Worm (Caenorhabditis elegans) whole organism, mixed stage, embryonic: Measurements from ENCODE around the gene T10C6.6.

Source experiments
- M03D4.4 ChIP-seq: sonication (generic microtip); optimal IDR thresholded peaks from 2 replicates; lab custom pipeline; 2017; ENCODE audit warnings: mild to moderate bottlenecking, missing genetic modification characterization, missing compliant biosample characterization
- ceh-39 ChIP-seq: fragments of 150-350 bp; optimal IDR thresholded peaks from 2 replicates; lab custom pipeline; 2014; ENCODE audit warnings: missing biosample characterization, missing genetic modification characterization
- ceh-43 ChIP-seq: fragments of 200-800 bp; sonication (Bioruptor generic); optimal IDR thresholded peaks from 2 replicates; lab custom pipeline; 2018; ENCODE audit warnings: mild to moderate bottlenecking, missing genetic modification characterization, moderate library complexity, missing compliant biosample characterization
- ceh-83 ChIP-seq: fragments of 200-800 bp; sonication (Bioruptor generic); optimal IDR thresholded peaks from 2 replicates; lab custom pipeline; 2018; ENCODE audit warnings: mild to moderate bottlenecking, missing genetic modification characterization, missing compliant biosample characterization
- cnd-1 ChIP-seq: fragments of 200-800 bp; sonication (Bioruptor generic); optimal IDR thresholded peaks from 2 replicates; lab custom pipeline; 2018; ENCODE audit warnings: mild to moderate bottlenecking, missing genetic modification characterization, missing compliant biosample characterization
- drap-1 ChIP-seq: fragments of 200-800 bp; sonication (Bioruptor generic); optimal IDR thresholded peaks from 3 replicates; lab custom pipeline; 2018; ENCODE audit warnings: mild to moderate bottlenecking, missing genetic modification characterization, missing compliant biosample characterization
- elt-3 ChIP-seq: fragments of 150-350 bp; optimal IDR thresholded peaks from 2 replicates; lab custom pipeline; 2014; ENCODE audit warnings: missing biosample characterization, missing genetic modification characterization
- flh-1 ChIP-seq: fragments of 200-800 bp; sonication (Bioruptor generic); optimal IDR thresholded peaks from 2 replicates; lab custom pipeline; 2018; ENCODE audit warnings: mild to moderate bottlenecking, missing genetic modification characterization, moderate library complexity, missing compliant biosample characterization
- lin-13 ChIP-seq: fragments of 150-350 bp; optimal IDR thresholded peaks from 2 replicates; lab custom pipeline; 2014; ENCODE audit warnings: missing biosample characterization, missing genetic modification characterization
- lin-32 ChIP-seq: fragments of 200-800 bp; sonication (Bioruptor generic); optimal IDR thresholded peaks from 2 replicates; lab custom pipeline; 2018; ENCODE audit warnings: mild to moderate bottlenecking, missing genetic modification characterization, missing compliant biosample characterization
- lsy-2 ChIP-seq: fragments of 150-350 bp; optimal IDR thresholded peaks from 2 replicates; lab custom pipeline; 2014; ENCODE audit warnings: missing biosample characterization, missing genetic modification characterization
- mab-5 ChIP-seq: fragments of 150-350 bp; optimal IDR thresholded peaks from 2 replicates; lab custom pipeline; 2014; ENCODE audit warnings: missing biosample characterization, missing genetic modification characterization
- mep-1 ChIP-seq: fragments of 150-350 bp; optimal IDR thresholded peaks from 2 replicates; lab custom pipeline; 2017; ENCODE audit warnings: missing biosample characterization, missing genetic modification reagents, missing genetic modification characterization, inconsistent platforms
- mls-2 ChIP-seq: sonication (generic microtip); optimal IDR thresholded peaks from 2 replicates; lab custom pipeline; 2016; ENCODE audit warnings: mild to moderate bottlenecking, missing genetic modification characterization, moderate library complexity, missing compliant biosample characterization
- nhr-12 ChIP-seq: fragments of 150-350 bp; optimal IDR thresholded peaks from 2 replicates; lab custom pipeline; 2014; ENCODE audit warnings: missing biosample characterization, missing genetic modification characterization
- nhr-2 ChIP-seq: fragments of 150-350 bp; optimal IDR thresholded peaks from 2 replicates; lab custom pipeline; 2014; ENCODE audit warnings: missing biosample characterization, missing genetic modification characterization
- nhr-28 ChIP-seq: fragments of 150-350 bp; optimal IDR thresholded peaks from 2 replicates; lab custom pipeline; 2014; ENCODE audit warnings: missing biosample characterization, missing genetic modification characterization
- nhr-76 ChIP-seq: sonication (generic microtip); optimal IDR thresholded peaks from 2 replicates; lab custom pipeline; 2017; ENCODE audit warnings: missing biosample characterization, missing genetic modification characterization
- pha-4 ChIP-seq: fragments of 150-350 bp; optimal IDR thresholded peaks from 2 replicates; lab custom pipeline; 2018; ENCODE audit warnings: missing biosample characterization, missing genetic modification reagents, missing genetic modification characterization
- sem-2 ChIP-seq: fragments of 200-800 bp; sonication (Bioruptor generic); optimal IDR thresholded peaks from 2 replicates; lab custom pipeline; 2018; ENCODE audit warnings: mild to moderate bottlenecking, missing genetic modification characterization, missing compliant biosample characterization
- sptf-1 ChIP-seq: sonication (generic microtip); optimal IDR thresholded peaks from 2 replicates; lab custom pipeline; 2017; ENCODE audit warnings: mild to moderate bottlenecking, missing genetic modification characterization, moderate library complexity, missing compliant biosample characterization
- tbx-8 ChIP-seq: fragments of 200-800 bp; sonication (Bioruptor generic); optimal IDR thresholded peaks from 2 replicates; lab custom pipeline; 2018; ENCODE audit warnings: mild to moderate bottlenecking, missing genetic modification characterization, moderate library complexity, missing compliant biosample characterization
- unc-120 ChIP-seq: sonication (generic microtip); optimal IDR thresholded peaks from 2 replicates; lab custom pipeline; 2017; ENCODE audit warnings: missing genetic modification characterization, missing compliant biosample characterization; ENCODE audit not compliant: poor library complexity, severe bottlenecking
- unc-39 ChIP-seq: fragments of 150-350 bp; optimal IDR thresholded peaks from 2 replicates; lab custom pipeline; 2014; ENCODE audit warnings: missing biosample characterization, missing genetic modification characterization
- unc-62 ChIP-seq: fragments of 150-350 bp; optimal IDR thresholded peaks from 2 replicates; lab custom pipeline; 2014; ENCODE audit warnings: missing biosample characterization, missing genetic modification reagents, missing genetic modification characterization
- zip-8 ChIP-seq: fragments of 150-350 bp; optimal IDR thresholded peaks from 2 replicates; lab custom pipeline; 2014; ENCODE audit warnings: missing biosample characterization, missing genetic modification characterization
- ztf-11 ChIP-seq: fragments of 150-350 bp; optimal IDR thresholded peaks from 2 replicates; lab custom pipeline; 2014; ENCODE audit warnings: missing biosample characterization, missing genetic modification characterization

Gene T10C6.6

DNA sequence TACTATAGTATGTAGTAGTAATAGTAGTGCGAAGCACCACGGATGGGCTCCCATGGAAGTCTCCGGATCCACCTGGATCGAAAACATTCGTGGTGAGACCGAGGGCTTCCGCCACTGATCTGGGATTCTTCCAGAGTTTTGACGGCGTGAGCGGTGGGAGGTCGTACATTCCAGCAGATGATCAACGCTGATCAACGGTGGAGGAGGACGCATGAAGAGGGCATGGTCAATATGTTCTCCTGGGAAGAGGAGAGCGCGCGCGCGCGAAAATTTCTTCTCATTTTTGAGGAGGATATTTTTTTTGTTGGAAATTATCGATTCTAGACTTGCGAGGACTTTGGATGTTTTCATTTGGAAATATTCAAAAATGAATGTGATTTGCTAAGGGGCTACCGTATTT, 9.4 kb downstream of the T10C6.6 start:
- TF ChIP-seq ztf-11 (tag; lab: Kevin White, UChicago) (no peak), sem-2 (GFP tag; lab: Kevin White, UChicago) (no peak), sptf-1 (tag; lab: Kevin White, UChicago) (no peak), nhr-76 (tag; lab: Kevin White, UChicago) (no peak), unc-62 (GFP tag; lab: Kevin White, UChicago) (no peak), lin-13 (tag; lab: Kevin White, UChicago) (no peak), elt-3 (tag; lab: Kevin White, UChicago) (no peak), cnd-1 (tag; lab: Kevin White, UChicago) (no peak), unc-120 (tag; lab: Kevin White, UChicago) (no peak), lin-32 (GFP tag; lab: Kevin White, UChicago) (no peak)

DNA sequence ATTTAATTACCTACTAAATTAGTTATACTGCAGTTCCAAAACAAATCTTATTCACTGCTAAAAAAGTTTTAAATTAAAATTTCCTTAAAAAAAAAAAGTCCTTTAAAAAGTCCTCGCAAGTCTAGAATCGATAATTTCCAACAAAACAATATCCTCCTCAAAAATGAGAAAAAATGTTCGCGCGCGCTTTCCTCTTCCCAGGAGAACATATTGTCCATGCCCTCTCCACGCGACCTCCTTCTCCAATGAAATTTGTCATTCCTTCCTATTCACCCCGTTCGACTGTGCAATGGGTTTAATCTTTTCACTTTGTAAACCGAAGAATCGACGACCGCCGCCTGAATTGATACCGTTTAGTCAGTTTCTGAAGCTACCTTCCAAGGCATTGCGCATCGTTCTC, 12.0 kb downstream of the T10C6.6 start, which contains the start of gene T10C6.10:
Gene T10C6.10 (plus strand): TSS at position 248 of the 400 bp plus-strand sequence.
- TF ChIP-seq pha-4: no peak
- no peak for TF ChIP-seq flh-1 (GFP tag; lab: Kevin White, UChicago)
- no peak for TF ChIP-seq lin-32 (GFP tag; lab: Kevin White, UChicago)
- no peak for TF ChIP-seq drap-1 (GFP tag; lab: Kevin White, UChicago)
- no peak for TF ChIP-seq M03D4.4 (tag; lab: Kevin White, UChicago)
- TF ChIP-seq ztf-11 (tag; lab: Kevin White, UChicago): no peak
- TF ChIP-seq nhr-12 (tag; lab: Kevin White, UChicago): no peak
- TF ChIP-seq ceh-83 (GFP tag; lab: Kevin White, UChicago): no peak
- no peak for TF ChIP-seq ceh-43 (GFP tag; lab: Kevin White, UChicago)
- no peak for TF ChIP-seq mab-5 (tag; lab: Kevin White, UChicago)
- TF ChIP-seq nhr-28: no peak
- TF ChIP-seq unc-39 (tag; lab: Kevin White, UChicago): no peak
- no peak for TF ChIP-seq elt-3 (tag; lab: Kevin White, UChicago)
- TF ChIP-seq nhr-76 (tag; lab: Kevin White, UChicago): no peak
- no peak for TF ChIP-seq lin-13 (tag; lab: Kevin White, UChicago)
- no peak for TF ChIP-seq tbx-8 (GFP tag; lab: Kevin White, UChicago)
- TF ChIP-seq, all 35 proteins: peak for 0

DNA sequence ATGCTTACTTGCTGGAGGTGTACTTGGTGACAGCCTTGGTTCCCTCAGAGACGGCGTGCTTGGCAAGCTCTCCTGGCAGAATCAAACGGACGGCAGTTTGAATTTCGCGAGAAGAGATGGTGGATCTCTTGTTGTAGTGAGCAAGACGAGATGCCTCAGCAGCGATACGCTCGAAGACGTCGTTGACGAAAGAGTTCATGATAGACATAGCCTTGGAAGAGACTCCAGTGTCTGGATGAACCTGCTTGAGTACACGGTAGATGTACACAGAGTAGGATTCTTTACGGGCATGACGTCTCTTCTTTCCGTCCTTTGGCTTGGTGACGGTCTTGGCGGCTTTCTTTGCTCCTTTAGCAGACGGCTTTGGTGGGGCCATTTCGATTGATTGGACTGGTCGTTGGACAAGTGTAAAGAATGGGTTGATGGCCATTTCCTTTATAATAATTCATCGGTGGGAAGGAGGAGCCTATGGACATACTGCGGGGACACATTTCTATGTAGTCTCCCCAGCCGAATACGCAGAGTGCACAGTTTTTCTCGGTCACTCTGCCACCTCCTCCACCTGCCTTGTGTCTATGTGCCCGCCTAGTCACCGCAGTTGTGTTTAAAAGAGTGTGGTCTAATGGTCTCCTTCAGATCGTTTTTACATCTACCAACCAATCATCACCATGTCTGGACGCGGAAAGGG, 16.2 kb downstream of the T10C6.6 start, which contains the start of the genes his-4 and his-3:
Gene his-4 (minus strand): TSS at position 376 of the 688 bp plus-strand sequence.
Gene his-3 (plus strand): TSS at position 669 of the 688 bp plus-strand sequence.
- TF ChIP-seq ztf-11 (tag; lab: Kevin White, UChicago) (peak; percentile 94), ceh-39 (tag; lab: Kevin White, UChicago) (peak; percentile 86), nhr-2 (tag; lab: Kevin White, UChicago) (peak; percentile 62), cnd-1 (tag; lab: Kevin White, UChicago) (peak; percentile 86), M03D4.4 (tag; lab: Kevin White, UChicago) (peak; percentile 26), zip-8 (tag; lab: Kevin White, UChicago) (peak; percentile 32), sptf-1 (tag; lab: Kevin White, UChicago) (peak; percentile 24), mep-1 (tag; lab: Kevin White, UChicago) (peak; percentile 57), lin-13 (tag; lab: Kevin White, UChicago) (peak; percentile 96), lsy-2 (tag; lab: Kevin White, UChicago) (peak; percentile 43), pha-4 (peak; percentile 87), drap-1 (GFP tag; lab: Kevin White, UChicago) (peak; percentile 81), unc-62 (GFP tag; lab: Kevin White, UChicago) (peak; percentile 13)
- TF ChIP-seq, all 35 proteins: peak for 13; not testable (repeated sequence) for 22

DNA sequence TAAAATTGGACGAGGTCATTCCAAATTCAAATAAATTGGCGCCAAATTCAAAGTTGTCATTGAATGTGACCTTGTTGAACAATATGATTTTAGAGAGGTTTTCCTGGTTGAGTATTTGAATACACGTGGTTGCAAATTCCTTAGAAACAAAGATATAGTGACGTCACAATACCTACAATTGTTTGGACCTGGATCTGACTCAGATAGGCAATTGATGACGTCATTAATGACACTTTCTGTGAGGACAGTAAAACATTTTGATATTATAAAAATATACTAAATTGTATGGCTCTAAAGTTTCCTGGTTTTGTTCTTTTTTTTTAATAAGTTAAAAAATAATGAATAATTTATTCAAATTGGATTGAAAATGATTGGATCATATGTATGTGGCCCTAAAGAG, 17.3 kb downstream of the T10C6.6 start:
- TF ChIP-seq zip-8 (tag; lab: Kevin White, UChicago) (peak; percentile 94), mls-2 (no peak), lin-32 (GFP tag; lab: Kevin White, UChicago) (no peak), ceh-39 (tag; lab: Kevin White, UChicago) (peak; percentile 11)

DNA sequence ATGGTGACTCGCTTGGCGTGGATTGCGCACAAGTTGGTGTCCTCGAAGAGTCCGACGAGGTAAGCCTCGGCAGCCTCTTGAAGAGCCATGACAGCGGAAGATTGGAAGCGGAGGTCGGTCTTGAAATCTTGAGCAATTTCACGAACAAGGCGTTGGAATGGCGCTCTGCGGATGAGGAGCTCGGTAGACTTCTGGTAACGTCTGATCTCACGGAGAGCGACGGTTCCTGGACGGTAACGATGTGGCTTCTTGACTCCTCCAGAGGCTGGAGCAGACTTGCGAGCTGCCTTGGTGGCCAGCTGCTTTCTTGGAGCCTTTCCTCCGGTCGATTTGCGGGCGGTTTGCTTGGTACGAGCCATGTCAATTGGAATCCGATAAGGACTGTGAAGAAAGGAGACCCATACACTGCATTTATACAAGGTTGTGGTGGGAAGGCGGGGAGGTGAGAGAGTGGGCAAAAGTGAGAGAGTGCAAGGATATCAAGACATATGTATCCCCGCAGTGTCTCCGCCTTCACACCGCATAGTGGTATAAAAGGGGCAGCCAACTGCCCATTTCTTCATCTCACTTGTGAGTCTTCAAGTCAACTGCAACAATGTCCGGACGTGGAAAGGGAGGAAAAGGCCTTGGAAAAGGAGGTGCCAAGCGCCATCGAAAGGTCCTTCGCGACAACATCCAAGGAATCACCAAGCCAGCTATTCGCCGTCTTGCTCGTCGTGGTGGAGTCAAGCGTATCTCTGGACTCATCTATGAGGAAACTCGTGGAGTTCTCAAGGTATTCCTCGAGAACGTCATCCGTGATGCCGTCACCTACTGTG, 18.0 kb downstream of the T10C6.6 start, which contains the start of the genes his-2 and his-1:
Gene his-2 (minus strand): TSS at position 359 of the 818 bp plus-strand sequence.
Gene his-1 (plus strand): TSS at position 596 of the 818 bp plus-strand sequence.
- peak; percentile 39 for TF ChIP-seq cnd-1 (tag; lab: Kevin White, UChicago)
- peak; percentile 22 for TF ChIP-seq sptf-1 (tag; lab: Kevin White, UChicago)
